Fruit fly (Drosophila melanogaster) whole organism, embryonic: Measurements from ENCODE around the gene Gr64f.

ENCODE experiments used
- Asciz ChIP-seq: fragments of 200-800 bp; sonication (Bioruptor generic); optimal IDR thresholded peaks from 2 replicates; lab custom pipeline; 2017; ENCODE audit warnings: missing biosample characterization, mild to moderate bottlenecking, missing genetic modification characterization, missing genetic modification reagents
- B-H2 ChIP-seq: fragments of 200-800 bp; sonication (Bioruptor generic); optimal IDR thresholded peaks from 2 replicates; lab custom pipeline; 2018; ENCODE audit warnings: missing biosample characterization, mild to moderate bottlenecking, missing genetic modification characterization
- BtbVII ChIP-seq: fragments of 200-800 bp; sonication (Bioruptor generic); optimal IDR thresholded peaks from 3 replicates; lab custom pipeline; 2017; ENCODE audit warnings: missing biosample characterization, mild to moderate bottlenecking, missing genetic modification characterization
- C15 ChIP-seq: fragments of 200-800 bp; sonication (Bioruptor generic); IDR thresholded peaks from 3 replicates; pipeline ENCODE4 v1.3.6; 2022; ENCODE audit warnings: missing biosample characterization, missing genetic modification characterization
- CG11085 ChIP-seq: fragments of 200-800 bp; sonication (Bioruptor generic); IDR thresholded peaks from 2 replicates; pipeline ENCODE4 v1.3.6; 2022; ENCODE audit warnings: missing biosample characterization, missing genetic modification characterization
- CG11456 ChIP-seq: fragments of 200-800 bp; sonication (Bioruptor generic); IDR thresholded peaks from 3 replicates; pipeline ENCODE4 v1.3.6; 2022; ENCODE audit warnings: missing biosample characterization, missing genetic modification characterization
- CG11695 ChIP-seq: fragments of 200-800 bp; sonication (Bioruptor generic); IDR thresholded peaks from 3 replicates; pipeline ENCODE4 v1.3.6; 2022; ENCODE audit warnings: missing biosample characterization, missing genetic modification characterization
- CG14860 ChIP-seq: fragments of 200-800 bp; sonication (Bioruptor generic); IDR thresholded peaks from 3 replicates; pipeline ENCODE4 v1.3.6; 2022; ENCODE audit warnings: missing biosample characterization, missing genetic modification characterization; ENCODE audit not compliant: partially characterized antibody
- CG1529 ChIP-seq: fragments of 200-800 bp; sonication (Bioruptor generic); optimal IDR thresholded peaks from 3 replicates; lab custom pipeline; 2018; ENCODE audit warnings: missing biosample characterization, missing genetic modification characterization
- CG17385 ChIP-seq: fragments of 200-800 bp; sonication (Bioruptor generic); optimal IDR thresholded peaks from 3 replicates; lab custom pipeline; 2018; ENCODE audit warnings: missing biosample characterization, mild to moderate bottlenecking, missing genetic modification characterization
- CG17568 ChIP-seq: fragments of 200-800 bp; sonication (Bioruptor generic); optimal IDR thresholded peaks from 2 replicates; lab custom pipeline; 2018; ENCODE audit warnings: missing biosample characterization, mild to moderate bottlenecking, missing genetic modification characterization, moderate library complexity
- CG1832 ChIP-seq: fragments of 200-800 bp; sonication (Bioruptor generic); optimal IDR thresholded peaks from 2 replicates; lab custom pipeline; 2017; ENCODE audit warnings: missing biosample characterization, mild to moderate bottlenecking, missing genetic modification characterization, inconsistent platforms
- CG2889 ChIP-seq: fragments of 200-800 bp; sonication (Bioruptor generic); IDR thresholded peaks from 3 replicates; pipeline ENCODE4 v1.3.6; 2022; ENCODE audit warnings: missing biosample characterization, missing genetic modification characterization
- CG31388 ChIP-seq: fragments of 200-800 bp; sonication (Bioruptor generic); optimal IDR thresholded peaks from 2 replicates; lab custom pipeline; 2016; ENCODE audit warnings: missing biosample characterization, missing genetic modification characterization
- CG31441 ChIP-seq: fragments of 200-800 bp; sonication (Bioruptor generic); IDR thresholded peaks from 2 replicates; pipeline ENCODE4 v1.3.6; 2022; ENCODE audit warnings: missing biosample characterization, missing genetic modification characterization
- CG4707 ChIP-seq: fragments of 200-800 bp; sonication (Bioruptor generic); optimal IDR thresholded peaks from 2 replicates; lab custom pipeline; 2018; ENCODE audit warnings: missing biosample characterization, mild to moderate bottlenecking, missing genetic modification characterization, moderate library complexity
- CG8478 ChIP-seq: fragments of >200 bp; optimal IDR thresholded peaks from 2 replicates; lab custom pipeline; 2018
- CG8765 ChIP-seq: fragments of 200-800 bp; sonication (Bioruptor generic); IDR thresholded peaks from 2 replicates; pipeline ENCODE4 v1.3.6; 2022; ENCODE audit warnings: missing biosample characterization, missing genetic modification characterization
- CG9727 ChIP-seq: fragments of 200-800 bp; sonication (Bioruptor generic); optimal IDR thresholded peaks from 3 replicates; lab custom pipeline; 2017; ENCODE audit warnings: missing biosample characterization, mild to moderate bottlenecking, missing genetic modification characterization
- CG9817 ChIP-seq: fragments of 200-800 bp; sonication (Bioruptor generic); optimal IDR thresholded peaks from 2 replicates; lab custom pipeline; 2018; ENCODE audit warnings: missing biosample characterization, mild to moderate bottlenecking, missing genetic modification characterization, moderate library complexity
- ERR ChIP-seq: fragments of 200-800 bp; sonication (Bioruptor generic); optimal IDR thresholded peaks from 2 replicates; lab custom pipeline; 2016; ENCODE audit warnings: missing biosample characterization, missing genetic modification characterization
- Hr39 ChIP-seq: fragments of >200 bp; optimal IDR thresholded peaks from 2 replicates; lab custom pipeline; 2017
- Jarid2 ChIP-seq: fragments of 200-800 bp; sonication (Bioruptor generic); optimal IDR thresholded peaks from 3 replicates; lab custom pipeline; 2017; ENCODE audit warnings: mild to moderate bottlenecking, missing biosample characterization, missing genetic modification reagents, missing genetic modification characterization
- Poxn ChIP-seq: fragments of 200-800 bp; sonication (Bioruptor generic); IDR thresholded peaks from 2 replicates; pipeline ENCODE4 v1.3.6; 2022; ENCODE audit warnings: missing biosample characterization, missing genetic modification characterization
- Ptx1 ChIP-seq: fragments of 200-800 bp; sonication (Bioruptor generic); IDR thresholded peaks from 2 replicates; pipeline ENCODE4 v1.3.6; 2022; ENCODE audit warnings: missing biosample characterization, missing genetic modification characterization
- Sox100B ChIP-seq: fragments of 200-800 bp; sonication (Bioruptor generic); optimal IDR thresholded peaks from 3 replicates; lab custom pipeline; 2018; ENCODE audit warnings: missing biosample characterization, mild to moderate bottlenecking, missing genetic modification characterization
- Xrp1 ChIP-seq: fragments of 200-800 bp; sonication (Bioruptor generic); IDR thresholded peaks from 2 replicates; pipeline ENCODE4 v1.3.6; 2022; ENCODE audit warnings: missing biosample characterization, missing genetic modification characterization
- br ChIP-seq: fragments of >200 bp; optimal IDR thresholded peaks from 2 replicates; lab custom pipeline; 2017
- chm ChIP-seq: fragments of 200-800 bp; sonication (Bioruptor generic); IDR thresholded peaks from 2 replicates; pipeline ENCODE4 v1.3.6; 2022; ENCODE audit warnings: missing biosample characterization, missing genetic modification characterization
- ci ChIP-seq: fragments of 200-800 bp; sonication (Bioruptor generic); IDR thresholded peaks from 3 replicates; pipeline ENCODE4 v1.3.6; 2022; ENCODE audit warnings: missing biosample characterization, missing genetic modification characterization
- crc ChIP-seq: fragments of 200-800 bp; sonication (Bioruptor generic); optimal IDR thresholded peaks from 2 replicates; lab custom pipeline; 2016; ENCODE audit warnings: missing biosample characterization, missing genetic modification characterization
- ewg ChIP-seq: fragments of 200-800 bp; sonication (Bioruptor generic); optimal IDR thresholded peaks from 3 replicates; lab custom pipeline; 2017; ENCODE audit warnings: mild to moderate bottlenecking, missing biosample characterization, missing genetic modification reagents, missing genetic modification characterization
- fd3F ChIP-seq: fragments of 200-800 bp; sonication (Bioruptor generic); optimal IDR thresholded peaks from 2 replicates; lab custom pipeline; 2018; ENCODE audit warnings: missing biosample characterization, mild to moderate bottlenecking, missing genetic modification characterization, moderate library complexity
- gsb ChIP-seq: fragments of 200-800 bp; sonication (Bioruptor generic); IDR thresholded peaks from 2 replicates; pipeline ENCODE4 v1.3.6; 2022; ENCODE audit warnings: missing biosample characterization, missing genetic modification characterization
- gt ChIP-seq: fragments of 200-800 bp; sonication (Bioruptor generic); IDR thresholded peaks from 2 replicates; pipeline ENCODE4 v1.3.6; 2022; ENCODE audit warnings: missing biosample characterization, missing genetic modification characterization
- ind ChIP-seq: fragments of 200-800 bp; sonication (Bioruptor generic); optimal IDR thresholded peaks from 3 replicates; lab custom pipeline; 2016; ENCODE audit warnings: missing biosample characterization, missing genetic modification characterization
- kni ChIP-seq: fragments of 200-800 bp; sonication (Bioruptor generic); optimal IDR thresholded peaks from 3 replicates; lab custom pipeline; 2017; ENCODE audit warnings: mild to moderate bottlenecking, missing biosample characterization, missing genetic modification reagents, missing genetic modification characterization
- mld ChIP-seq: fragments of 200-800 bp; sonication (Bioruptor generic); IDR thresholded peaks from 3 replicates; pipeline ENCODE4 v1.3.6; 2022; ENCODE audit warnings: missing biosample characterization, missing genetic modification characterization; ENCODE audit not compliant: partially characterized antibody
- otp ChIP-seq: fragments of 200-800 bp; sonication (Bioruptor generic); IDR thresholded peaks from 3 replicates; pipeline ENCODE4, ENCODE4 v1.3.6; 2022; ENCODE audit warnings: missing biosample characterization, missing genetic modification characterization
- pb ChIP-seq: fragments of 200-800 bp; sonication (Bioruptor generic); optimal IDR thresholded peaks from 3 replicates; lab custom pipeline; 2016; ENCODE audit warnings: missing biosample characterization, missing genetic modification characterization
- phol ChIP-seq: fragments of 200-800 bp; sonication (Bioruptor generic); optimal IDR thresholded peaks from 3 replicates; lab custom pipeline; 2018; ENCODE audit warnings: missing biosample characterization, mild to moderate bottlenecking, missing genetic modification characterization, moderate library complexity
- pnt ChIP-seq: fragments of 200-800 bp; sonication (Bioruptor generic); optimal IDR thresholded peaks from 3 replicates; lab custom pipeline; 2016; ENCODE audit warnings: missing biosample characterization, missing genetic modification characterization
- row ChIP-seq: fragments of 200-800 bp; sonication (Bioruptor generic); IDR thresholded peaks from 3 replicates; pipeline ENCODE4 v1.3.6; 2022; ENCODE audit warnings: missing biosample characterization, missing genetic modification characterization
- schlank ChIP-seq: fragments of 200-800 bp; sonication (Bioruptor generic); optimal IDR thresholded peaks from 2 replicates; lab custom pipeline; 2018; ENCODE audit warnings: missing biosample characterization, mild to moderate bottlenecking, missing genetic modification characterization
- scrt ChIP-seq: fragments of 200-800 bp; sonication (Bioruptor generic); optimal IDR thresholded peaks from 2 replicates; lab custom pipeline; 2018; ENCODE audit warnings: missing biosample characterization, mild to moderate bottlenecking, missing genetic modification characterization, moderate library complexity
- seq ChIP-seq: fragments of 200-800 bp; sonication (Bioruptor generic); IDR thresholded peaks from 2 replicates; pipeline ENCODE4 v1.3.6; 2022; ENCODE audit warnings: missing biosample characterization, missing genetic modification characterization
- slou ChIP-seq: fragments of 200-800 bp; sonication (Bioruptor generic); optimal IDR thresholded peaks from 3 replicates; lab custom pipeline; 2016; ENCODE audit warnings: missing biosample characterization, missing genetic modification characterization
- stwl ChIP-seq: fragments of 200-800 bp; sonication (Bioruptor generic); optimal IDR thresholded peaks from 3 replicates; lab custom pipeline; 2018; ENCODE audit warnings: missing biosample characterization, mild to moderate bottlenecking, missing genetic modification characterization, moderate library complexity
- tgo ChIP-seq: fragments of 200-800 bp; sonication (Bioruptor generic); IDR thresholded peaks from 3 replicates; pipeline ENCODE4 v1.3.6; 2022; ENCODE audit warnings: missing biosample characterization, missing genetic modification characterization
- tin ChIP-seq: fragments of 200-800 bp; sonication (Bioruptor generic); optimal IDR thresholded peaks from 3 replicates; lab custom pipeline; 2016; ENCODE audit warnings: missing biosample characterization, missing genetic modification characterization
- tup ChIP-seq: fragments of 200-800 bp; sonication (Bioruptor generic); optimal IDR thresholded peaks from 2 replicates; lab custom pipeline; 2016; ENCODE audit warnings: missing biosample characterization, mild to moderate bottlenecking, missing genetic modification characterization, moderate library complexity
- tx ChIP-seq: fragments of 200-800 bp; sonication (Bioruptor generic); optimal IDR thresholded peaks from 2 replicates; lab custom pipeline; 2016; ENCODE audit warnings: missing biosample characterization, missing genetic modification characterization
- vvl ChIP-seq: fragments of 200-800 bp; sonication (Bioruptor generic); IDR thresholded peaks from 2 replicates; pipeline ENCODE4 v1.3.6; 2022; ENCODE audit warnings: missing biosample characterization, missing genetic modification characterization

Gene Gr64f

DNA sequence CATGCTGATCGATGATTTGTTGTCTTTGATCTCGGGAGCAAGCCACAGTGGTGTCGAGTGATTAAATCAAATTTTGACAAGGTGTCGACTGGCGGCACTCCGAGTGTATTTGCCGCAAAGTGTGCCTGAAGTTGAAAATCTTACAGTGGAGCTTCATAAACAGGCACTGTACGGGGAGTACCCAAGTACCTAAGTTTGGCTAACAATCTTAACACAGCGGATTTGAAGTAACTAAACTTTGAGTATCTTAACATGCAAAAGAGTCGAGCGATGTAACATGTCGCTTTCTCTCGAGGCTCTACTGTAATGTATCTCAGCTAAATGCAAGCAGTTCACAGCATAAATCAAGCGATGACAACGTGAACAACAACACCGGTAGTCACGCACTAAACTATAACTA is 18.8 kb upstream of the Gr64f start (continued):
- peak; percentile 53 for TF ChIP-seq Ptx1 (GFP tag; lab: Robert Waterston, UW)
- peak; percentile 56 for TF ChIP-seq ewg (GFP tag; lab: Kevin White, UChicago)
- peak; percentile 16 for TF ChIP-seq pb (GFP tag; lab: Kevin White, UChicago)
- peak; percentile 82 for TF ChIP-seq otp (GFP tag; lab: Robert Waterston, UW)
- TF ChIP-seq CG17568 (GFP tag; lab: Kevin White, UChicago), result no peak
- TF ChIP-seq tx (GFP tag; lab: Kevin White, UChicago), result peak; percentile 21
- TF ChIP-seq CG11695, result peak; percentile 56; the same call in 2 of the 3 replicates
- peak; percentile 15 for TF ChIP-seq stwl
- no peak for TF ChIP-seq Jarid2 (GFP tag; lab: Kevin White, UChicago)
- TF ChIP-seq CG1529 (GFP tag; lab: Kevin White, UChicago), result peak; percentile 57
- peak; percentile 25 for TF ChIP-seq Sox100B (GFP tag; lab: Kevin White, UChicago)
- TF ChIP-seq ci (GFP tag; lab: Robert Waterston, UW), result peak; percentile 87
- TF ChIP-seq ERR (GFP tag; lab: Kevin White, UChicago), result no peak
- TF ChIP-seq pnt, result peak; percentile 76
- TF ChIP-seq seq (GFP tag; lab: Robert Waterston, UW), result no peak
- TF ChIP-seq schlank (tag; lab: Kevin White, UChicago), result no peak
- TF ChIP-seq tgo (GFP tag; lab: Robert Waterston, UW), result peak; percentile 59
- peak; percentile 55; the same call in 1 of the 2 replicates for TF ChIP-seq gt (GFP tag; lab: Robert Waterston, UW)
- TF ChIP-seq CG31388 (GFP tag; lab: Kevin White, UChicago), result peak; percentile 28
- no peak for TF ChIP-seq Asciz
- no peak for TF ChIP-seq br (lab: Kevin White, UChicago)
- TF ChIP-seq CG11085 (GFP tag; lab: Robert Waterston, UW), result no peak
- TF ChIP-seq scrt (GFP tag; lab: Kevin White, UChicago), result peak; percentile 23
- TF ChIP-seq CG31441, result peak; percentile 60
- TF ChIP-seq B-H2, result no peak
- peak; percentile 81 for TF ChIP-seq vvl (GFP tag; lab: Robert Waterston, UW)
- no peak for TF ChIP-seq crc
- TF ChIP-seq mld (GFP tag; lab: Robert Waterston, UW), result no peak
- peak; percentile 91 for TF ChIP-seq chm (GFP tag; lab: Robert Waterston, UW)
- no peak for TF ChIP-seq Poxn (GFP tag; lab: Robert Waterston, UW)
- peak; percentile 86 for TF ChIP-seq Xrp1
- peak; percentile 75; the same call in 1 of the 2 replicates for TF ChIP-seq CG8765 (GFP tag; lab: Robert Waterston, UW)
- TF ChIP-seq CG14860, result no peak
- no peak for TF ChIP-seq kni (GFP tag; lab: Kevin White, UChicago)
- no peak for TF ChIP-seq BtbVII
- peak; percentile 70; the same call in 2 of the 3 replicates for TF ChIP-seq CG11456 (GFP tag; lab: Robert Waterston, UW)
- peak; percentile 63 for TF ChIP-seq CG4707 (GFP tag; lab: Kevin White, UChicago)
- TF ChIP-seq Hr39 (lab: Kevin White, UChicago), result no peak
- TF ChIP-seq fd3F (GFP tag; lab: Kevin White, UChicago), result no peak
- TF ChIP-seq CG1832, result no peak
- TF ChIP-seq CG9727 (GFP tag; lab: Kevin White, UChicago), result peak; percentile 68
- TF ChIP-seq tin (GFP tag; lab: Kevin White, UChicago), result peak; percentile 81
- TF ChIP-seq C15 (GFP tag; lab: Robert Waterston, UW), result no peak
- TF ChIP-seq slou (GFP tag; lab: Kevin White, UChicago), result no peak
- 0 out of 3 replicates have a peak, but pooled peaks have one; percentile 34 for TF ChIP-seq CG2889 (GFP tag; lab: Robert Waterston, UW)
- peak; percentile 74 for TF ChIP-seq row (GFP tag; lab: Robert Waterston, UW)
- TF ChIP-seq CG9817 (tag; lab: Kevin White, UChicago), result peak; percentile 28
- TF ChIP-seq CG17385 (GFP tag; lab: Kevin White, UChicago), result peak; percentile 51
- TF ChIP-seq gsb (GFP tag; lab: Robert Waterston, UW), result no peak
- TF ChIP-seq tup (GFP tag; lab: Kevin White, UChicago), result peak; percentile 1
- TF ChIP-seq CG8478 (lab: Kevin White, UChicago), result no peak
- peak; percentile 76 for TF ChIP-seq phol (tag; lab: Kevin White, UChicago)
- TF ChIP-seq ind (GFP tag; lab: Kevin White, UChicago), result peak; percentile 58
